Fruit fly (Drosophila melanogaster) S2 (cell line): ENCODE results near the gene CG5376.

ENCODE experiments used
- CG8478 ChIP-seq: fragments of >200 bp; optimal IDR thresholded peaks from 2 replicates; lab custom pipeline; 2018
- CTCF ChIP-seq, 2 experiments: fragments of >200 bp; optimal IDR thresholded peaks; 2 replicates each; lab custom pipeline; 2018

- TF ChIP-seq CG8478 (lab: Kevin White, UChicago) (no peak), CTCF (optimal IDR thresholded peaks at IDR 0.05; lab: Kevin White, UChicago) (no peak)
Observed at dm6 chr3R:22488855-22489254, at the start of gene CG5376.
